Worm (Caenorhabditis elegans) whole organism, L2 larva: ENCODE measurements around the gene W02B3.3.

ENCODE experiments used
- F13H6.1 ChIP-seq: sonication (generic microtip); optimal IDR thresholded peaks from 2 replicates; lab custom pipeline; 2016; ENCODE audit warnings: missing genetic modification characterization, missing compliant biosample characterization
- Y55F3AM.14 ChIP-seq: fragments of 200-800 bp; sonication (Bioruptor generic); optimal IDR thresholded peaks from 2 replicates; lab custom pipeline; 2018; ENCODE audit warnings: mild to moderate bottlenecking, missing genetic modification characterization, missing compliant biosample characterization
- blmp-1 ChIP-seq: sonication (generic microtip); optimal IDR thresholded peaks from 2 replicates; lab custom pipeline; 2017; ENCODE audit warnings: missing genetic modification characterization, mild to moderate bottlenecking, missing compliant biosample characterization, antibody characterized with exemption, moderate library complexity; ENCODE audit not compliant: insufficient read depth
- ceh-82 ChIP-seq: fragments of 150-350 bp; optimal IDR thresholded peaks from 2 replicates; lab custom pipeline; 2014; ENCODE audit warnings: missing biosample characterization, missing genetic modification characterization
- egl-27 ChIP-seq: sonication (generic microtip); optimal IDR thresholded peaks from 3 replicates; lab custom pipeline; 2017; ENCODE audit warnings: missing biosample characterization, missing genetic modification reagents, missing genetic modification characterization
- elt-1 ChIP-seq: fragments of 150-350 bp; optimal IDR thresholded peaks from 2 replicates; lab custom pipeline; 2014; ENCODE audit warnings: missing biosample characterization, missing genetic modification characterization
- elt-3 ChIP-seq: sonication (generic microtip); optimal IDR thresholded peaks from 2 replicates; lab custom pipeline; 2017; ENCODE audit warnings: missing biosample characterization, missing genetic modification characterization
- fos-1 ChIP-seq: fragments of 150-350 bp; optimal IDR thresholded peaks from 2 replicates; lab custom pipeline; 2014; ENCODE audit warnings: missing biosample characterization, missing genetic modification characterization
- lin-13 ChIP-seq: fragments of 150-350 bp; optimal IDR thresholded peaks from 2 replicates; lab custom pipeline; 2014; ENCODE audit warnings: missing biosample characterization, missing genetic modification reagents, missing genetic modification characterization
- mdl-1 ChIP-seq, 2 experiments: fragments of 150-350 bp in 1 of 2; sonication (generic microtip) in 1 of 2; optimal IDR thresholded peaks; 2 replicates each; lab custom pipeline; 2017; ENCODE audit warnings: missing biosample characterization in 2 of 2, missing genetic modification characterization in 2 of 2
- nhr-12 ChIP-seq: fragments of 150-350 bp; optimal IDR thresholded peaks from 2 replicates; lab custom pipeline; 2014; ENCODE audit warnings: missing biosample characterization, missing genetic modification characterization
- nhr-237 ChIP-seq: fragments of 150-350 bp; optimal IDR thresholded peaks from 2 replicates; lab custom pipeline; 2014; ENCODE audit warnings: missing biosample characterization, missing genetic modification characterization
- skn-1 ChIP-seq: sonication (generic microtip); optimal IDR thresholded peaks from 2 replicates; lab custom pipeline; 2017; ENCODE audit warnings: missing biosample characterization, missing genetic modification characterization
- unc-62 ChIP-seq: fragments of 150-350 bp; optimal IDR thresholded peaks from 2 replicates; lab custom pipeline; 2014; ENCODE audit warnings: missing biosample characterization, missing genetic modification reagents, missing genetic modification characterization

- TF ChIP-seq ceh-82 (tag; lab: Kevin White, UChicago) (no peak), elt-1 (no peak), unc-62 (no peak), mdl-1 (tag; optimal IDR thresholded peaks at IDR 0.05; lab: Kevin White, UChicago) (no peak), Y55F3AM.14 (GFP tag; lab: Kevin White, UChicago) (no peak), nhr-12 (no peak), fos-1 (tag; lab: Kevin White, UChicago) (no peak), skn-1 (tag; lab: Kevin White, UChicago) (no peak), lin-13 (GFP tag; lab: Kevin White, UChicago) (no peak), F13H6.1 (no peak), blmp-1 (tag; lab: Kevin White, UChicago) (peak; percentile 24), elt-3 (tag; lab: Kevin White, UChicago) (no peak), nhr-237 (tag; lab: Kevin White, UChicago) (no peak), egl-27 (no peak)
These were observed 11.0 kb downstream of the W02B3.3 start for ce11 chrIII:657241-657640.
